Fruit fly (Drosophila melanogaster) whole organism, embryonic: ENCODE measurements around the gene RpS2.

Source experiments
- ATbp ChIP-seq: fragments of 200-800 bp; sonication (Bioruptor generic); optimal IDR thresholded peaks from 2 replicates; lab custom pipeline; 2017; ENCODE audit warnings: missing biosample characterization, mild to moderate bottlenecking, missing genetic modification characterization, missing genetic modification reagents
- Abd-B ChIP-seq: fragments of 200-800 bp; sonication (Bioruptor generic); optimal IDR thresholded peaks from 2 replicates; lab custom pipeline; 2018; ENCODE audit warnings: missing biosample characterization, mild to moderate bottlenecking, missing genetic modification characterization, moderate library complexity
- CG10209 ChIP-seq: fragments of 200-800 bp; sonication (Bioruptor generic); optimal IDR thresholded peaks from 3 replicates; lab custom pipeline; 2017; ENCODE audit warnings: missing biosample characterization, mild to moderate bottlenecking, missing genetic modification characterization, missing genetic modification reagents
- CG1024 ChIP-seq: fragments of 200-800 bp; sonication (Bioruptor generic); IDR thresholded peaks from 2 replicates; pipeline ENCODE4 v1.3.6; 2022; ENCODE audit warnings: missing biosample characterization, missing genetic modification characterization
- CG10543 ChIP-seq: fragments of 200-800 bp; sonication (Bioruptor generic); optimal IDR thresholded peaks from 3 replicates; lab custom pipeline; 2017; ENCODE audit warnings: missing biosample characterization, mild to moderate bottlenecking, missing genetic modification characterization, moderate library complexity
- CG10979 ChIP-seq: fragments of 200-800 bp; sonication (Bioruptor generic); optimal IDR thresholded peaks from 2 replicates; lab custom pipeline; 2018; ENCODE audit warnings: missing biosample characterization, mild to moderate bottlenecking, missing genetic modification characterization, moderate library complexity
- CG1233 ChIP-seq: fragments of 200-800 bp; sonication (Bioruptor generic); optimal IDR thresholded peaks from 4 replicates; lab custom pipeline; 2018; ENCODE audit warnings: missing biosample characterization, mild to moderate bottlenecking, missing genetic modification characterization
- CG17829 ChIP-seq: fragments of 200-800 bp; optimal IDR thresholded peaks from 2 replicates; lab custom pipeline; 2019; ENCODE audit warnings: missing biosample characterization, mild to moderate bottlenecking, missing genetic modification characterization, moderate library complexity
- CG18262 ChIP-seq: fragments of 200-800 bp; optimal IDR thresholded peaks from 3 replicates; lab custom pipeline; 2019; ENCODE audit warnings: missing biosample characterization, mild to moderate bottlenecking, missing genetic modification characterization, moderate library complexity
- CG18619 ChIP-seq: fragments of 200-800 bp; sonication (Bioruptor generic); optimal IDR thresholded peaks from 3 replicates; lab custom pipeline; 2017; ENCODE audit warnings: missing biosample characterization, mild to moderate bottlenecking, missing genetic modification characterization
- CG3065 ChIP-seq: fragments of 200-800 bp; sonication (Bioruptor generic); optimal IDR thresholded peaks from 2 replicates; lab custom pipeline; 2016; ENCODE audit warnings: missing biosample characterization, missing genetic modification characterization
- CG31224 ChIP-seq: fragments of 200-800 bp; sonication (Bioruptor generic); IDR thresholded peaks from 2 replicates; pipeline ENCODE4 v1.3.6; 2022; ENCODE audit warnings: missing biosample characterization, missing genetic modification characterization
- CG3995 ChIP-seq: fragments of 200-800 bp; sonication (Bioruptor generic); optimal IDR thresholded peaks from 3 replicates; lab custom pipeline; 2016; ENCODE audit warnings: missing biosample characterization, missing genetic modification characterization
- CG4282 ChIP-seq: fragments of 200-800 bp; sonication (Bioruptor generic); optimal IDR thresholded peaks from 2 replicates; lab custom pipeline; 2016; ENCODE audit warnings: missing biosample characterization, missing genetic modification characterization
- CG4360 ChIP-seq: fragments of 200-800 bp; sonication (Bioruptor generic); IDR thresholded peaks from 2 replicates; pipeline ENCODE4 v1.3.6; 2022; ENCODE audit warnings: missing biosample characterization, missing genetic modification characterization
- CG6813 ChIP-seq: fragments of 200-800 bp; sonication (Bioruptor generic); optimal IDR thresholded peaks from 2 replicates; lab custom pipeline; 2017; ENCODE audit warnings: missing biosample characterization, missing genetic modification characterization, mild to moderate bottlenecking, moderate library complexity, missing genetic modification reagents
- CG7987 ChIP-seq: fragments of 200-800 bp; sonication (Bioruptor generic); optimal IDR thresholded peaks from 2 replicates; lab custom pipeline; 2018; ENCODE audit warnings: missing biosample characterization, mild to moderate bottlenecking, missing genetic modification characterization, moderate library complexity
- CG9797 ChIP-seq: fragments of 200-800 bp; sonication (Bioruptor generic); optimal IDR thresholded peaks from 3 replicates; lab custom pipeline; 2018; ENCODE audit warnings: missing biosample characterization, mild to moderate bottlenecking, missing genetic modification characterization
- Chrac-16 ChIP-seq: fragments of 200-800 bp; sonication (Bioruptor generic); optimal IDR thresholded peaks from 3 replicates; lab custom pipeline; 2016; ENCODE audit warnings: missing biosample characterization, missing genetic modification characterization
- Dip2 ChIP-seq: fragments of 200-800 bp; sonication (Bioruptor generic); IDR thresholded peaks from 2 replicates; pipeline ENCODE4 v1.3.6; 2022; ENCODE audit warnings: missing biosample characterization, missing genetic modification characterization
- Elba2 ChIP-seq: fragments of 200-800 bp; sonication (Bioruptor generic); optimal IDR thresholded peaks from 3 replicates; lab custom pipeline; 2016; ENCODE audit warnings: missing biosample characterization, missing genetic modification characterization
- Hmx ChIP-seq: fragments of 200-800 bp; sonication (Bioruptor generic); optimal IDR thresholded peaks from 2 replicates; lab custom pipeline; 2016; ENCODE audit warnings: missing biosample characterization, missing genetic modification characterization
- MBD-R2 ChIP-seq: fragments of 200-800 bp; sonication (Bioruptor generic); IDR thresholded peaks from 2 replicates; pipeline ENCODE4 v1.3.6; 2022; ENCODE audit warnings: missing biosample characterization, missing genetic modification characterization
- NFAT ChIP-seq: fragments of 200-800 bp; sonication (Bioruptor generic); IDR thresholded peaks from 2 replicates; pipeline ENCODE4 v1.3.6; 2022; ENCODE audit warnings: missing biosample characterization, missing genetic modification characterization
- Nf-YA ChIP-seq: fragments of 200-800 bp; sonication (Bioruptor generic); IDR thresholded peaks from 2 replicates; pipeline ENCODE4 v1.3.6; 2022; ENCODE audit warnings: missing biosample characterization, missing genetic modification characterization
- Pdp1 ChIP-seq, 2 experiments: fragments of 200-800 bp; sonication (Bioruptor generic); optimal IDR thresholded peaks; 3 replicates each; lab custom pipeline; 2016; ENCODE audit warnings: missing biosample characterization in 2 of 2, missing genetic modification characterization in 2 of 2, mild to moderate bottlenecking in 1 of 2, moderate library complexity in 1 of 2
- Side ChIP-seq: fragments of 200-800 bp; sonication (Bioruptor generic); optimal IDR thresholded peaks from 2 replicates; lab custom pipeline; 2016; ENCODE audit warnings: missing biosample characterization, missing genetic modification characterization
- ac ChIP-seq: fragments of 200-800 bp; sonication (Bioruptor generic); optimal IDR thresholded peaks from 3 replicates; lab custom pipeline; 2017; ENCODE audit warnings: missing biosample characterization, mild to moderate bottlenecking, missing genetic modification characterization
- amos ChIP-seq: fragments of 200-800 bp; sonication (Bioruptor generic); IDR thresholded peaks from 2 replicates; pipeline ENCODE4 v1.3.6; 2022; ENCODE audit warnings: missing biosample characterization, missing genetic modification characterization; ENCODE audit not compliant: partially characterized antibody
- ara ChIP-seq: fragments of 200-800 bp; sonication (Bioruptor generic); IDR thresholded peaks from 2 replicates; pipeline ENCODE4 v1.3.6; 2022; ENCODE audit warnings: missing biosample characterization, missing genetic modification characterization
- ase ChIP-seq: fragments of 200-800 bp; sonication (Bioruptor generic); IDR thresholded peaks from 3 replicates; pipeline ENCODE4 v1.3.6; 2022; ENCODE audit warnings: missing biosample characterization, missing genetic modification characterization
- bab2 ChIP-seq: fragments of 200-800 bp; sonication (Bioruptor generic); optimal IDR thresholded peaks from 2 replicates; lab custom pipeline; 2016; ENCODE audit warnings: missing biosample characterization, missing genetic modification characterization
- crp ChIP-seq, 2 experiments: fragments of 200-800 bp; sonication (Bioruptor generic); optimal IDR thresholded peaks; 2 replicates in 1 of 2; 3 replicates in 1 of 2; lab custom pipeline; 2017; ENCODE audit warnings: missing biosample characterization in 2 of 2, missing genetic modification characterization in 2 of 2, mild to moderate bottlenecking in 1 of 2, moderate library complexity in 1 of 2
- en ChIP-seq: fragments of 200-800 bp; sonication (Bioruptor generic); optimal IDR thresholded peaks from 2 replicates; lab custom pipeline; 2016; ENCODE audit warnings: missing biosample characterization, missing genetic modification characterization
- fru ChIP-seq: fragments of >200 bp; optimal IDR thresholded peaks from 2 replicates; lab custom pipeline; 2017
- gro ChIP-seq: fragments of 200-800 bp; sonication (Bioruptor generic); optimal IDR thresholded peaks from 2 replicates; lab custom pipeline; 2016; ENCODE audit warnings: missing biosample characterization, missing genetic modification characterization
- h ChIP-seq: fragments of >200 bp; optimal IDR thresholded peaks from 2 replicates; lab custom pipeline; 2017
- ind ChIP-seq: fragments of 200-800 bp; sonication (Bioruptor generic); optimal IDR thresholded peaks from 3 replicates; lab custom pipeline; 2016; ENCODE audit warnings: missing biosample characterization, missing genetic modification characterization
- lilli ChIP-seq: fragments of 200-800 bp; sonication (Bioruptor generic); optimal IDR thresholded peaks from 3 replicates; lab custom pipeline; 2016; ENCODE audit warnings: missing biosample characterization, missing genetic modification characterization
- nom ChIP-seq: fragments of 200-800 bp; sonication (Bioruptor generic); optimal IDR thresholded peaks from 2 replicates; lab custom pipeline; 2017; ENCODE audit warnings: missing biosample characterization, missing genetic modification characterization, mild to moderate bottlenecking, moderate library complexity, missing genetic modification reagents
- odd ChIP-seq: fragments of 200-800 bp; sonication (Bioruptor generic); optimal IDR thresholded peaks from 2 replicates; lab custom pipeline; 2017; ENCODE audit warnings: missing biosample characterization, mild to moderate bottlenecking, missing genetic modification characterization
- peb ChIP-seq: fragments of 200-800 bp; sonication (Bioruptor generic); IDR thresholded peaks from 2 replicates; pipeline ENCODE4 v1.3.6; 2022; ENCODE audit warnings: missing biosample characterization, missing genetic modification characterization
- repo ChIP-seq: fragments of 200-800 bp; sonication (Bioruptor generic); optimal IDR thresholded peaks from 2 replicates; lab custom pipeline; 2016; ENCODE audit warnings: missing biosample characterization, missing genetic modification characterization
- row ChIP-seq: fragments of 200-800 bp; sonication (Bioruptor generic); IDR thresholded peaks from 3 replicates; pipeline ENCODE4 v1.3.6; 2022; ENCODE audit warnings: missing biosample characterization, missing genetic modification characterization
- schlank ChIP-seq: fragments of 200-800 bp; sonication (Bioruptor generic); optimal IDR thresholded peaks from 2 replicates; lab custom pipeline; 2018; ENCODE audit warnings: missing biosample characterization, mild to moderate bottlenecking, missing genetic modification characterization
- stwl ChIP-seq: fragments of 200-800 bp; sonication (Bioruptor generic); optimal IDR thresholded peaks from 3 replicates; lab custom pipeline; 2018; ENCODE audit warnings: missing biosample characterization, mild to moderate bottlenecking, missing genetic modification characterization, moderate library complexity
- tin ChIP-seq: fragments of 200-800 bp; sonication (Bioruptor generic); optimal IDR thresholded peaks from 3 replicates; lab custom pipeline; 2016; ENCODE audit warnings: missing biosample characterization, missing genetic modification characterization
- usp ChIP-seq: fragments of >200 bp; optimal IDR thresholded peaks from 2 replicates; lab custom pipeline; 2017; ENCODE audit warnings: missing biosample characterization, missing genetic modification characterization
- vnd ChIP-seq: fragments of 200-800 bp; sonication (Bioruptor generic); IDR thresholded peaks from 3 replicates; pipeline ENCODE4 v1.3.6; 2022; ENCODE audit warnings: missing biosample characterization, missing genetic modification characterization; ENCODE audit not compliant: partially characterized antibody

Gene RpS2

dm6 chr2L:9915011-9915850 lies 17.9 kb upstream of the RpS2 start, which contains the start of gene yip2 (continued):
- peak; percentile 45 to 47 for TF ChIP-seq Pdp1 (GFP tag; optimal IDR thresholded peaks at IDR 0.05; lab: Kevin White, UChicago)
- TF ChIP-seq usp (GFP tag; lab: Kevin White, UChicago) = no peak
- TF ChIP-seq schlank (tag; lab: Kevin White, UChicago) = peak; percentile 21
- peak; percentile 30 for TF ChIP-seq Side (GFP tag; lab: Kevin White, UChicago)
- TF ChIP-seq lilli (GFP tag; lab: Kevin White, UChicago) = peak; percentile 69
- TF ChIP-seq tin (GFP tag; lab: Kevin White, UChicago) = peak; percentile 36
- TF ChIP-seq CG7987 (GFP tag; lab: Kevin White, UChicago) = peak; percentile 37
- no peak for TF ChIP-seq CG9797
- peak; percentile 26 for TF ChIP-seq Hmx
- TF ChIP-seq vnd (GFP tag; lab: Robert Waterston, UW) = no peak
- no peak for TF ChIP-seq CG3065 (GFP tag; lab: Kevin White, UChicago)
- TF ChIP-seq Dip2 (GFP tag; lab: Robert Waterston, UW) = no peak
- TF ChIP-seq Abd-B = no peak
- TF ChIP-seq Elba2 (GFP tag; lab: Kevin White, UChicago) = no peak
- peak; percentile 60; the same call in 1 of the 2 replicates for TF ChIP-seq NFAT (GFP tag; lab: Robert Waterston, UW)
- TF ChIP-seq gro = peak; percentile 8
- TF ChIP-seq crp (GFP tag; optimal IDR thresholded peaks at IDR 0.05; lab: Kevin White, UChicago) = peak in 1 of 2 experiments; percentile 84
- peak; percentile 25 for TF ChIP-seq Chrac-16 (GFP tag; lab: Kevin White, UChicago)
- TF ChIP-seq repo (GFP tag; lab: Kevin White, UChicago) = no peak
- TF ChIP-seq h = no peak
- TF ChIP-seq ara (GFP tag; lab: Robert Waterston, UW) = peak; percentile 35; the same call in 1 of the 2 replicates
- no peak for TF ChIP-seq CG4360 (GFP tag; lab: Robert Waterston, UW)
- peak; percentile 32; the same call in 1 of the 2 replicates for TF ChIP-seq MBD-R2 (GFP tag; lab: Robert Waterston, UW)
- peak; percentile 44 for TF ChIP-seq ATbp
- TF ChIP-seq ase (GFP tag; lab: Robert Waterston, UW) = peak; percentile 49; the same call in 1 of the 3 replicates
- peak; percentile 84 for TF ChIP-seq row (GFP tag; lab: Robert Waterston, UW)
- peak; percentile 36 for TF ChIP-seq CG4282
- peak; percentile 59 for TF ChIP-seq CG10543 (GFP tag; lab: Kevin White, UChicago)
- TF ChIP-seq CG1024 (GFP tag; lab: Robert Waterston, UW) = 0 out of 2 replicates have a peak, but pooled peaks have one; percentile 23
- TF ChIP-seq stwl (tag; lab: Kevin White, UChicago) = no peak
- peak; percentile 50 for TF ChIP-seq CG18262 (tag; lab: Kevin White, UChicago)
- peak; percentile 51; the same call in 1 of the 2 replicates for TF ChIP-seq Nf-YA (GFP tag; lab: Robert Waterston, UW)
- TF ChIP-seq nom = peak; percentile 100
- TF ChIP-seq odd = peak; percentile 62
- TF ChIP-seq ac (GFP tag; lab: Kevin White, UChicago) = no peak
- TF ChIP-seq CG31224 (GFP tag; lab: Robert Waterston, UW) = no peak; the same call in none of the 2 replicates
- no peak; the same call in 1 of the 2 replicates for TF ChIP-seq amos (GFP tag; lab: Robert Waterston, UW)
- no peak for TF ChIP-seq en
- TF ChIP-seq CG10979 = peak; percentile 34
- no peak for TF ChIP-seq CG1233
- TF ChIP-seq ind (GFP tag; lab: Kevin White, UChicago) = peak; percentile 61
- peak; percentile 14 for TF ChIP-seq CG3995 (GFP tag; lab: Kevin White, UChicago)
- no peak for TF ChIP-seq fru (lab: Kevin White, UChicago)
- peak; percentile 61 for TF ChIP-seq bab2 (GFP tag; lab: Kevin White, UChicago)
- no peak; the same call in 1 of the 2 replicates for TF ChIP-seq peb (GFP tag; lab: Robert Waterston, UW)
- TF ChIP-seq CG18619 (GFP tag; lab: Kevin White, UChicago) = peak; percentile 41
- TF ChIP-seq CG6813 (GFP tag; lab: Kevin White, UChicago) = peak; percentile 60
- TF ChIP-seq CG10209 = peak; percentile 51
- peak; percentile 23 for TF ChIP-seq CG17829
